Worm (Caenorhabditis elegans) whole organism, L4/young adult: ENCODE data around the gene tba-4.

ENCODE experiments used
- W03F9.2 ChIP-seq: fragments of 150-350 bp; optimal IDR thresholded peaks from 2 replicates; lab custom pipeline; 2014; ENCODE audit warnings: missing biosample characterization, missing genetic modification characterization
- dao-5 ChIP-seq: sonication (generic microtip); optimal IDR thresholded peaks from 2 replicates; lab custom pipeline; 2016; ENCODE audit warnings: missing genotype, missing genetic modification characterization, moderate library complexity, missing compliant biosample characterization
- him-1 ChIP-seq: sonication (generic microtip); optimal IDR thresholded peaks from 2 replicates; lab custom pipeline; 2016; ENCODE audit warnings: missing genotype, missing genetic modification reagents, missing genetic modification characterization, missing compliant biosample characterization

- TF ChIP-seq him-1 (tag; lab: Kevin White, UChicago) (no peak), dao-5 (no peak), W03F9.2 (tag; lab: Kevin White, UChicago) (no peak)
Measured at ce11 chrII:10914366-10914765, 4.1 kb upstream of the tba-4 start, which contains the start of gene F44F4.15.
